Fruit fly (Drosophila melanogaster) whole organism, embryonic: ENCODE results near the gene CG5938.
A peak's percentile ranks its signal among the peaks of the same experiment; 100 is the strongest.

Source experiments
- hth ChIP-seq: fragments of >200 bp; optimal IDR thresholded peaks from 2 replicates; lab custom pipeline; 2017; ENCODE audit warnings: inconsistent platforms
- odd ChIP-seq: fragments of 200-800 bp; sonication (Bioruptor generic); optimal IDR thresholded peaks from 2 replicates; lab custom pipeline; 2017; ENCODE audit warnings: missing biosample characterization, mild to moderate bottlenecking, missing genetic modification characterization
- pzg ChIP-seq: fragments of 200-800 bp; sonication (Bioruptor generic); optimal IDR thresholded peaks from 3 replicates; lab custom pipeline; 2018; ENCODE audit warnings: missing biosample characterization, mild to moderate bottlenecking, missing genetic modification characterization, moderate library complexity

- TF ChIP-seq odd (peak; percentile 36), hth (lab: Kevin White, UChicago) (no peak), pzg (GFP tag; lab: Kevin White, UChicago) (peak; percentile 96)
Measured at dm6 chr3R:27288202-27289135, 13.9 kb downstream of the CG5938 start, which contains the start of the genes bigmax and Hmu.
